Fruit fly (Drosophila melanogaster) whole organism, embryonic: ENCODE data around the gene CG10208.
A peak's percentile ranks its signal among the peaks of the same experiment; 100 is the strongest.

Experiments used
- Ada2b ChIP-seq: fragments of 200-800 bp; sonication (Bioruptor generic); IDR thresholded peaks from 2 replicates; pipeline ENCODE4 v1.3.6; 2022; ENCODE audit warnings: missing biosample characterization, missing genetic modification characterization
- Awh ChIP-seq: fragments of 200-800 bp; sonication (Bioruptor generic); IDR thresholded peaks from 2 replicates; pipeline ENCODE4, ENCODE4 v1.3.6; 2022; ENCODE audit warnings: missing biosample characterization, missing genetic modification characterization
- Blimp-1 ChIP-seq: fragments of 200-800 bp; sonication (Bioruptor generic); optimal IDR thresholded peaks from 3 replicates; lab custom pipeline; 2018; ENCODE audit warnings: missing biosample characterization, missing genetic modification characterization, mild to moderate bottlenecking, moderate library complexity, missing genetic modification reagents
- CG10274 ChIP-seq: fragments of 200-800 bp; sonication (Bioruptor generic); optimal IDR thresholded peaks from 3 replicates; lab custom pipeline; 2017; ENCODE audit warnings: missing biosample characterization, mild to moderate bottlenecking, missing genetic modification characterization
- CG10366 ChIP-seq: fragments of 200-800 bp; sonication (Bioruptor generic); IDR thresholded peaks from 2 replicates; pipeline ENCODE4 v1.3.6; 2022; ENCODE audit warnings: missing biosample characterization, missing genetic modification characterization
- CG11504 ChIP-seq: fragments of 200-800 bp; sonication (Bioruptor generic); optimal IDR thresholded peaks from 3 replicates; lab custom pipeline; 2019; ENCODE audit warnings: missing biosample characterization, mild to moderate bottlenecking, missing genetic modification characterization, moderate library complexity
- CG12236 ChIP-seq: fragments of 200-800 bp; sonication (Bioruptor generic); optimal IDR thresholded peaks from 2 replicates; lab custom pipeline; 2016; ENCODE audit warnings: missing biosample characterization, missing genetic modification characterization
- CG12391 ChIP-seq: fragments of 200-800 bp; sonication (Bioruptor generic); optimal IDR thresholded peaks from 3 replicates; lab custom pipeline; 2018; ENCODE audit warnings: missing biosample characterization, mild to moderate bottlenecking, missing genetic modification characterization, moderate library complexity
- CG13894 ChIP-seq: fragments of 200-800 bp; sonication (Bioruptor generic); optimal IDR thresholded peaks from 3 replicates; lab custom pipeline; 2018; ENCODE audit warnings: missing biosample characterization, mild to moderate bottlenecking, missing genetic modification characterization, moderate library complexity
- CG15269 ChIP-seq: fragments of 200-800 bp; sonication (Bioruptor generic); optimal IDR thresholded peaks from 2 replicates; lab custom pipeline; 2018; ENCODE audit warnings: missing biosample characterization, mild to moderate bottlenecking, missing genetic modification characterization, moderate library complexity
- CG17568 ChIP-seq: fragments of 200-800 bp; sonication (Bioruptor generic); optimal IDR thresholded peaks from 2 replicates; lab custom pipeline; 2018; ENCODE audit warnings: missing biosample characterization, mild to moderate bottlenecking, missing genetic modification characterization, moderate library complexity
- CG2120 ChIP-seq: fragments of 200-800 bp; sonication (Bioruptor generic); optimal IDR thresholded peaks from 3 replicates; lab custom pipeline; 2016; ENCODE audit warnings: missing biosample characterization, missing genetic modification characterization
- CG31224 ChIP-seq: fragments of 200-800 bp; sonication (Bioruptor generic); IDR thresholded peaks from 2 replicates; pipeline ENCODE4 v1.3.6; 2022; ENCODE audit warnings: missing biosample characterization, missing genetic modification characterization
- CG3163 ChIP-seq: fragments of 200-800 bp; sonication (Bioruptor generic); optimal IDR thresholded peaks from 3 replicates; lab custom pipeline; 2016; ENCODE audit warnings: missing biosample characterization, missing genetic modification characterization
- CG33557 ChIP-seq: fragments of 200-800 bp; sonication (Bioruptor generic); optimal IDR thresholded peaks from 2 replicates; lab custom pipeline; 2019; ENCODE audit warnings: missing biosample characterization, mild to moderate bottlenecking, missing genetic modification characterization, moderate library complexity
- CG34224 ChIP-seq: fragments of 200-800 bp; sonication (Bioruptor generic); IDR thresholded peaks from 3 replicates; pipeline ENCODE4 v1.3.6; 2022; ENCODE audit warnings: missing biosample characterization, missing genetic modification characterization; ENCODE audit not compliant: partially characterized antibody
- CG3726 ChIP-seq: fragments of 200-800 bp; sonication (Bioruptor generic); IDR thresholded peaks from 3 replicates; pipeline ENCODE4, ENCODE4 v1.3.6; 2022; ENCODE audit warnings: missing biosample characterization, missing genetic modification characterization
- CG43689 ChIP-seq: fragments of 200-800 bp; sonication (Bioruptor generic); IDR thresholded peaks from 2 replicates; pipeline ENCODE4 v1.3.6; 2022; ENCODE audit warnings: missing biosample characterization, missing genetic modification characterization
- CG6813 ChIP-seq: fragments of 200-800 bp; sonication (Bioruptor generic); optimal IDR thresholded peaks from 2 replicates; lab custom pipeline; 2017; ENCODE audit warnings: missing biosample characterization, missing genetic modification characterization, mild to moderate bottlenecking, moderate library complexity, missing genetic modification reagents
- CG8388 ChIP-seq: fragments of 200-800 bp; sonication (Bioruptor generic); optimal IDR thresholded peaks from 2 replicates; lab custom pipeline; 2019; ENCODE audit warnings: missing biosample characterization, mild to moderate bottlenecking, missing genetic modification characterization, moderate library complexity
- Camta ChIP-seq: fragments of 200-800 bp; sonication (Bioruptor generic); optimal IDR thresholded peaks from 2 replicates; lab custom pipeline; 2016; ENCODE audit warnings: missing biosample characterization, missing genetic modification characterization
- CoRest ChIP-seq: fragments of 200-800 bp; sonication (Bioruptor generic); optimal IDR thresholded peaks from 3 replicates; lab custom pipeline; 2018; ENCODE audit warnings: missing biosample characterization, mild to moderate bottlenecking, missing genetic modification characterization, moderate library complexity
- Dip2 ChIP-seq: fragments of 200-800 bp; sonication (Bioruptor generic); IDR thresholded peaks from 2 replicates; pipeline ENCODE4 v1.3.6; 2022; ENCODE audit warnings: missing biosample characterization, missing genetic modification characterization
- Doc3 ChIP-seq: fragments of 200-800 bp; sonication (Bioruptor generic); IDR thresholded peaks from 3 replicates; pipeline ENCODE4 v1.3.6; 2022; ENCODE audit warnings: missing biosample characterization, missing genetic modification characterization; ENCODE audit not compliant: partially characterized antibody
- Hand ChIP-seq: fragments of 200-800 bp; sonication (Bioruptor generic); optimal IDR thresholded peaks from 2 replicates; lab custom pipeline; 2017; ENCODE audit warnings: mild to moderate bottlenecking, missing biosample characterization, missing genetic modification reagents, missing genetic modification characterization
- Kr ChIP-seq: fragments of 200-800 bp; sonication (Bioruptor generic); optimal IDR thresholded peaks from 2 replicates; lab custom pipeline; 2017; ENCODE audit warnings: missing biosample characterization, mild to moderate bottlenecking, missing genetic modification characterization
- MTF-1 ChIP-seq: fragments of 200-800 bp; sonication (Bioruptor generic); optimal IDR thresholded peaks from 2 replicates; lab custom pipeline; 2018; ENCODE audit warnings: missing biosample characterization, mild to moderate bottlenecking, missing genetic modification characterization, borderline replicate concordance
- Mrtf ChIP-seq: fragments of 200-800 bp; sonication (Bioruptor generic); IDR thresholded peaks from 3 replicates; pipeline ENCODE4 v1.3.6; 2022; ENCODE audit warnings: missing biosample characterization, missing genetic modification characterization
- Sry-δ ChIP-seq: fragments of 200-800 bp; sonication (Bioruptor generic); optimal IDR thresholded peaks from 2 replicates; lab custom pipeline; 2016; ENCODE audit warnings: missing biosample characterization, missing genetic modification characterization
- Ssrp ChIP-seq: fragments of 200-800 bp; sonication (Bioruptor generic); optimal IDR thresholded peaks from 2 replicates; lab custom pipeline; 2018; ENCODE audit warnings: missing biosample characterization, mild to moderate bottlenecking, missing genetic modification characterization, moderate library complexity
- Trl ChIP-seq, 3 experiments: fragments of >200 bp in 2 of 3; fragments of 200-800 bp in 1 of 3; sonication (Bioruptor generic) in 1 of 3; optimal IDR thresholded peaks; 2 replicates in 1 of 3; 3 replicates in 2 of 3; lab custom pipeline; 2016 to 2017; ENCODE audit warnings: missing biosample characterization in 1 of 3, missing genetic modification characterization in 1 of 3
- ab ChIP-seq: fragments of 200-800 bp; sonication (Bioruptor generic); optimal IDR thresholded peaks from 2 replicates; lab custom pipeline; 2016; ENCODE audit warnings: missing biosample characterization, missing genetic modification characterization
- bab2 ChIP-seq: fragments of 200-800 bp; sonication (Bioruptor generic); optimal IDR thresholded peaks from 2 replicates; lab custom pipeline; 2016; ENCODE audit warnings: missing biosample characterization, missing genetic modification characterization
- bbx ChIP-seq: fragments of 200-800 bp; sonication (Bioruptor generic); IDR thresholded peaks from 2 replicates; pipeline ENCODE4 v1.3.6; 2022; ENCODE audit warnings: missing biosample characterization, missing genetic modification characterization; ENCODE audit not compliant: partially characterized antibody
- cad ChIP-seq: fragments of >200 bp; optimal IDR thresholded peaks from 2 replicates; lab custom pipeline; 2017; ENCODE audit warnings: missing biosample characterization, missing genetic modification characterization
- da ChIP-seq: fragments of 200-800 bp; sonication (Bioruptor generic); optimal IDR thresholded peaks from 2 replicates; lab custom pipeline; 2016; ENCODE audit warnings: missing biosample characterization, missing genetic modification characterization
- danr ChIP-seq: fragments of 200-800 bp; sonication (Bioruptor generic); IDR thresholded peaks from 2 replicates; pipeline ENCODE4 v1.3.6; 2022; ENCODE audit warnings: missing biosample characterization, missing genetic modification characterization
- disco-r ChIP-seq: fragments of 200-800 bp; sonication (Bioruptor generic); optimal IDR thresholded peaks from 2 replicates; lab custom pipeline; 2016; ENCODE audit warnings: missing biosample characterization, missing genetic modification characterization
- dm ChIP-seq: fragments of 200-800 bp; sonication (Bioruptor generic); optimal IDR thresholded peaks from 3 replicates; lab custom pipeline; 2016; ENCODE audit warnings: missing biosample characterization, missing genetic modification characterization
- fru ChIP-seq: fragments of >200 bp; optimal IDR thresholded peaks from 2 replicates; lab custom pipeline; 2017
- gce ChIP-seq: fragments of 200-800 bp; sonication (Bioruptor generic); IDR thresholded peaks from 3 replicates; pipeline ENCODE4 v1.3.6; 2022; ENCODE audit warnings: missing biosample characterization, missing genetic modification characterization
- jing ChIP-seq: fragments of 200-800 bp; sonication (Bioruptor generic); optimal IDR thresholded peaks from 2 replicates; lab custom pipeline; 2018; ENCODE audit warnings: missing biosample characterization, mild to moderate bottlenecking, missing genetic modification characterization
- knrl ChIP-seq: fragments of 200-800 bp; sonication (Bioruptor generic); IDR thresholded peaks from 3 replicates; pipeline ENCODE4 v1.3.6; 2022; ENCODE audit warnings: missing biosample characterization, missing genetic modification characterization; ENCODE audit not compliant: partially characterized antibody
- lab ChIP-seq: fragments of 200-800 bp; sonication (Bioruptor generic); optimal IDR thresholded peaks from 3 replicates; lab custom pipeline; 2017; ENCODE audit warnings: missing biosample characterization, missing genetic modification characterization, mild to moderate bottlenecking, moderate library complexity, missing genetic modification reagents
- ranshi ChIP-seq: fragments of 200-800 bp; sonication (Bioruptor generic); IDR thresholded peaks from 2 replicates; pipeline ENCODE4 v1.3.6; 2022; ENCODE audit warnings: missing biosample characterization, missing genetic modification characterization
- salm ChIP-seq: fragments of 200-800 bp; sonication (Bioruptor generic); optimal IDR thresholded peaks from 2 replicates; lab custom pipeline; 2018; ENCODE audit warnings: missing biosample characterization, mild to moderate bottlenecking, missing genetic modification characterization
- scrt ChIP-seq: fragments of 200-800 bp; sonication (Bioruptor generic); optimal IDR thresholded peaks from 2 replicates; lab custom pipeline; 2018; ENCODE audit warnings: missing biosample characterization, mild to moderate bottlenecking, missing genetic modification characterization, moderate library complexity
- seq ChIP-seq: fragments of 200-800 bp; sonication (Bioruptor generic); IDR thresholded peaks from 2 replicates; pipeline ENCODE4 v1.3.6; 2022; ENCODE audit warnings: missing biosample characterization, missing genetic modification characterization
- tgo ChIP-seq: fragments of 200-800 bp; sonication (Bioruptor generic); IDR thresholded peaks from 3 replicates; pipeline ENCODE4 v1.3.6; 2022; ENCODE audit warnings: missing biosample characterization, missing genetic modification characterization
- vfl ChIP-seq: fragments of 200-800 bp; sonication (Bioruptor generic); optimal IDR thresholded peaks from 2 replicates; lab custom pipeline; 2016; ENCODE audit warnings: missing biosample characterization, missing genetic modification characterization

Gene CG10208

DNA sequence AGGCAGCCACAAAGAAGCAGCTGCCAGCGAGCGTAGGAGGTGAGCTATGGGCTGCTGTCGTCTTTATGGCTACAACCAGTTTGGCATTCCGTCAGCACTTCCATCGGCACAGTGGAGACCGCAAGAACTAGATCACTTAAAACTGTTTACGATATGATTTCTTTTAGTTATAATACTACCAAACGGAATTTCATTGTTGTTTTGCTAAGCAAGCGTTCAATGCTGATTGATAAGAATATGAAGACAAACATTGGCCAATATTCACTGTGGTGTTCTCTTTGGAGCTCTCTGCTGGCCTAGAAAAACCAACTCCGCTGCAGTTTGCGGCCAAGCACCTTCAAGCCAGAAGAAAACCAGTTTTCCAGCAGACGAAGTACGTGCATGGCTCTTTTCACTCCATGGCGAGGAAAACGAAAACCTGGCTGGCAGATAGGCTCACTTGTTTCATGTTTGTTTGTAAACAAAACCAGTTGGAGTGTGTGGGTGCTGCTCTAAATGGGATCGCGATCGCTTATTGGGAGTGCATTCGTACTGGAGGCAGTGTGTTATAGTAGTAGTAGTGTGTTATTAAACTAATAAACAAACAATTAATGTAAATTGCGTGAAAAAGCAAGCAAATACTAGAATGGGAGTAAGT is 43.8 kb upstream of the CG10208 start (continued):
- TF ChIP-seq CG34224 (GFP tag; lab: Robert Waterston, UW) (no peak), tgo (GFP tag; lab: Robert Waterston, UW) (no peak), ranshi (no peak; the same call in 1 of the 2 replicates), da (no peak), Ssrp (tag; lab: Kevin White, UChicago) (peak; percentile 26), CG12236 (GFP tag; lab: Kevin White, UChicago) (no peak), CoRest (tag; lab: Kevin White, UChicago) (no peak), CG33557 (no peak), CG10366 (GFP tag; lab: Robert Waterston, UW) (peak; percentile 47), ab (GFP tag; lab: Kevin White, UChicago) (no peak), fru (no peak), CG31224 (no peak), CG3163 (GFP tag; lab: Kevin White, UChicago) (no peak), Trl (optimal IDR thresholded peaks at IDR 0.05; lab: Kevin White, UChicago) (no peak), Trl (GFP tag; optimal IDR thresholded peaks at IDR 0.05; lab: Kevin White, UChicago) (no peak), Sry-δ (no peak), CG10274 (GFP tag; lab: Kevin White, UChicago) (no peak), disco-r (GFP tag; lab: Kevin White, UChicago) (no peak), Awh (GFP tag; lab: Robert Waterston, UW) (0 out of 2 replicates have a peak, but pooled peaks have one; percentile 15), Blimp-1 (peak; percentile 40), dm (GFP tag; lab: Kevin White, UChicago) (no peak), CG3726 (GFP tag; lab: Robert Waterston, UW) (no peak), lab (GFP tag; lab: Kevin White, UChicago) (no peak), CG8388 (no peak), danr (no peak), bab2 (peak; percentile 2), Camta (GFP tag; lab: Kevin White, UChicago) (no peak), jing (GFP tag; lab: Kevin White, UChicago) (no peak), CG2120 (no peak), bbx (GFP tag; lab: Robert Waterston, UW) (no peak), Mrtf (GFP tag; lab: Robert Waterston, UW) (no peak; the same call in 2 of the 3 replicates), vfl (no peak), CG15269 (tag; lab: Kevin White, UChicago) (no peak), scrt (GFP tag; lab: Kevin White, UChicago) (no peak), CG6813 (no peak), CG17568 (no peak), gce (0 out of 3 replicates have a peak, but pooled peaks have one; percentile 41), Dip2 (GFP tag; lab: Robert Waterston, UW) (no peak), Doc3 (no peak), seq (GFP tag; lab: Robert Waterston, UW) (peak; percentile 54), Kr (GFP tag; lab: Kevin White, UChicago) (no peak), CG13894 (tag; lab: Kevin White, UChicago) (no peak), MTF-1 (GFP tag; lab: Kevin White, UChicago) (no peak), CG43689 (no peak), Ada2b (GFP tag; lab: Robert Waterston, UW) (0 out of 2 replicates have a peak, but pooled peaks have one; percentile 22), salm (no peak), Hand (GFP tag; lab: Kevin White, UChicago) (no peak), cad (GFP tag; lab: Kevin White, UChicago) (no peak), CG11504 (tag; lab: Kevin White, UChicago) (no peak), CG12391 (tag; lab: Kevin White, UChicago) (no peak), knrl (GFP tag; lab: Robert Waterston, UW) (no peak)
